Fruit fly (Drosophila melanogaster) S2 (cell line): ENCODE measurements around the gene Veneno.

Experiments used
- CG8478 ChIP-seq: fragments of >200 bp; optimal IDR thresholded peaks from 2 replicates; lab custom pipeline; 2018
- CTCF ChIP-seq, 2 experiments: fragments of >200 bp; optimal IDR thresholded peaks; 2 replicates each; lab custom pipeline; 2018

DNA sequence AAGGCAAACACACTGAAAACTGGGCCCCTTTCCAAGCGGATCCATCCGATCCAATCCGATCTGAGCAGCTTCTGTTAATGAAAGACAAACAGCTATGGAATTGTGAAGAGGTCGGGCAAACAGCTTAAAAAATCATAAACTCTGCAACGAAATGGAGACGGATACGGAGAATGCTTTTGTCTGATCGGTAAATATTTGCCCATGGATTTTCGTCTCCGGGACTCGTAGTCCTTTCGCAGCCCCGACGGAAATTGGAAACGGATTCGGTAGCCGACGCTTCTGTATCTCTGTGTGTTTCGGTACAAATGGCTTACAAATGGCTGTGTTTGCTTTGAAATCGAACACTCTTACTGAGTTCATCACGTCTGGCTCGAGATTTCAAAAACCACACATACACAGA, 35.5 kb downstream of the Veneno start:
- TF ChIP-seq CTCF (optimal IDR thresholded peaks at IDR 0.05; lab: Kevin White, UChicago) (no peak), CG8478 (lab: Kevin White, UChicago) (no peak)
